Fruit fly (Drosophila melanogaster) whole organism, prepupa: ENCODE data around the gene LManII.

Experiments used
- Blimp-1 ChIP-seq: fragments of 200-800 bp; sonication (Bioruptor generic); optimal IDR thresholded peaks from 3 replicates; lab custom pipeline; 2017; ENCODE audit warnings: missing biosample characterization, missing genetic modification characterization, mild to moderate bottlenecking, moderate library complexity, missing genetic modification reagents
- CG10669 ChIP-seq: fragments of 200-800 bp; sonication (Bioruptor generic); optimal IDR thresholded peaks from 3 replicates; lab custom pipeline; 2018; ENCODE audit warnings: missing biosample characterization, mild to moderate bottlenecking, missing genetic modification characterization, moderate library complexity
- CG11762 ChIP-seq: fragments of 200-800 bp; sonication (Bioruptor generic); optimal IDR thresholded peaks from 3 replicates; lab custom pipeline; 2016; ENCODE audit warnings: missing biosample characterization, missing genetic modification characterization; ENCODE audit not compliant: insufficient read depth
- CG11902 ChIP-seq: fragments of 200-800 bp; sonication (Bioruptor generic); optimal IDR thresholded peaks from 3 replicates; lab custom pipeline; 2016; ENCODE audit warnings: missing biosample characterization, missing genetic modification characterization
- CG1621 ChIP-seq: fragments of 200-800 bp; sonication (Bioruptor generic); optimal IDR thresholded peaks from 3 replicates; lab custom pipeline; 2018; ENCODE audit warnings: missing biosample characterization, mild to moderate bottlenecking, missing genetic modification characterization
- CG16779 ChIP-seq: fragments of 200-800 bp; sonication (Bioruptor generic); optimal IDR thresholded peaks from 3 replicates; lab custom pipeline; 2017; ENCODE audit warnings: missing biosample characterization, mild to moderate bottlenecking, missing genetic modification characterization
- CG3032 ChIP-seq: fragments of 200-800 bp; optimal IDR thresholded peaks from 2 replicates; lab custom pipeline; 2019; ENCODE audit warnings: missing biosample characterization, mild to moderate bottlenecking, missing genetic modification characterization, moderate library complexity
- CG32006 ChIP-seq: fragments of 200-800 bp; sonication (Bioruptor generic); optimal IDR thresholded peaks from 3 replicates; lab custom pipeline; 2017; ENCODE audit warnings: missing biosample characterization, mild to moderate bottlenecking, missing genetic modification characterization
- CG34406 ChIP-seq: fragments of 200-800 bp; sonication (Bioruptor generic); optimal IDR thresholded peaks from 3 replicates; lab custom pipeline; 2016; ENCODE audit warnings: missing biosample characterization, missing genetic modification characterization
- CG3919 ChIP-seq: fragments of 200-800 bp; sonication (Bioruptor generic); optimal IDR thresholded peaks from 3 replicates; lab custom pipeline; 2016; ENCODE audit warnings: missing biosample characterization, missing genetic modification characterization
- CG4318 ChIP-seq: fragments of 200-800 bp; sonication (Bioruptor generic); optimal IDR thresholded peaks from 3 replicates; lab custom pipeline; 2017; ENCODE audit warnings: missing biosample characterization, mild to moderate bottlenecking, missing genetic modification characterization
- CG6163 ChIP-seq: fragments of 200-800 bp; sonication (Bioruptor generic); IDR thresholded peaks from 3 replicates; pipeline ENCODE4 v1.3.6; 2022; ENCODE audit warnings: missing biosample characterization, missing genetic modification characterization
- CG6276 ChIP-seq: fragments of 200-800 bp; sonication (Bioruptor generic); optimal IDR thresholded peaks from 2 replicates; lab custom pipeline; 2017; ENCODE audit warnings: missing biosample characterization, mild to moderate bottlenecking, missing genetic modification characterization
- CG6808 ChIP-seq: fragments of 200-800 bp; sonication (Bioruptor generic); optimal IDR thresholded peaks from 3 replicates; lab custom pipeline; 2017; ENCODE audit warnings: missing biosample characterization, missing genetic modification characterization, mild to moderate bottlenecking, moderate library complexity, missing genetic modification reagents
- CG6854 ChIP-seq: fragments of 200-800 bp; sonication (Bioruptor generic); optimal IDR thresholded peaks from 2 replicates; lab custom pipeline; 2017; ENCODE audit warnings: missing biosample characterization, mild to moderate bottlenecking, missing genetic modification characterization
- CG7368 ChIP-seq: fragments of 200-800 bp; sonication (Bioruptor generic); optimal IDR thresholded peaks from 3 replicates; lab custom pipeline; 2016; ENCODE audit warnings: missing biosample characterization, missing genetic modification characterization
- CG8319 ChIP-seq: fragments of 200-800 bp; sonication (Bioruptor generic); optimal IDR thresholded peaks from 3 replicates; lab custom pipeline; 2016; ENCODE audit warnings: missing biosample characterization, missing genetic modification characterization
- CG8632 ChIP-seq: fragments of 200-800 bp; sonication (Bioruptor generic); optimal IDR thresholded peaks from 3 replicates; lab custom pipeline; 2016; ENCODE audit warnings: missing biosample characterization, missing genetic modification characterization
- Eip75B ChIP-seq: fragments of 200-800 bp; sonication (Bioruptor generic); optimal IDR thresholded peaks from 3 replicates; lab custom pipeline; 2016; ENCODE audit warnings: missing biosample characterization, missing genetic modification characterization
- Eip78C ChIP-seq: fragments of 200-800 bp; sonication (Bioruptor generic); peaks from one replicate; lab custom pipeline; 2016; ENCODE audit warnings: missing biosample characterization, missing genetic modification characterization
- Ets21C ChIP-seq: fragments of 200-800 bp; sonication (Bioruptor generic); optimal IDR thresholded peaks from 3 replicates; lab custom pipeline; 2016; ENCODE audit warnings: missing biosample characterization, missing genetic modification characterization
- Ets96B ChIP-seq: fragments of 200-800 bp; optimal IDR thresholded peaks from 2 replicates; lab custom pipeline; 2019; ENCODE audit warnings: missing biosample characterization, mild to moderate bottlenecking, missing genetic modification characterization, moderate library complexity
- Hr38 ChIP-seq: sonication (Bioruptor generic); optimal IDR thresholded peaks from 2 replicates; lab custom pipeline; 2016; ENCODE audit warnings: missing biosample characterization, missing genetic modification characterization
- Hr39 ChIP-seq: fragments of 200-800 bp; sonication (Bioruptor generic); optimal IDR thresholded peaks from 2 replicates; lab custom pipeline; 2016; ENCODE audit warnings: missing biosample characterization, missing genetic modification characterization
- Met ChIP-seq: fragments of 200-800 bp; sonication (Bioruptor generic); optimal IDR thresholded peaks from 3 replicates; lab custom pipeline; 2016; ENCODE audit warnings: missing biosample characterization, missing genetic modification characterization
- Smox ChIP-seq: fragments of 200-800 bp; sonication (Bioruptor generic); optimal IDR thresholded peaks from 3 replicates; lab custom pipeline; 2016; ENCODE audit warnings: missing biosample characterization, missing genetic modification characterization
- Sox102F ChIP-seq: fragments of 200-800 bp; sonication (Bioruptor generic); optimal IDR thresholded peaks from 2 replicates; lab custom pipeline; 2016; ENCODE audit warnings: missing biosample characterization, mild to moderate bottlenecking, missing genetic modification characterization
- Sox14 ChIP-seq: fragments of 200-800 bp; sonication (Bioruptor generic); optimal IDR thresholded peaks from 3 replicates; lab custom pipeline; 2016; ENCODE audit warnings: missing biosample characterization, missing genetic modification characterization
- achi ChIP-seq: fragments of 200-800 bp; sonication (Bioruptor generic); optimal IDR thresholded peaks from 3 replicates; lab custom pipeline; 2016; ENCODE audit warnings: missing biosample characterization, missing genetic modification characterization
- acj6 ChIP-seq: fragments of 200-800 bp; sonication (Bioruptor generic); optimal IDR thresholded peaks from 3 replicates; lab custom pipeline; 2016; ENCODE audit warnings: missing biosample characterization, missing genetic modification characterization
- cyc ChIP-seq: fragments of 200-800 bp; sonication (Bioruptor generic); optimal IDR thresholded peaks from 3 replicates; lab custom pipeline; 2016; ENCODE audit warnings: missing biosample characterization, missing genetic modification characterization
- dsx ChIP-seq: fragments of 200-800 bp; optimal IDR thresholded peaks from 3 replicates; lab custom pipeline; 2019; ENCODE audit warnings: missing biosample characterization, mild to moderate bottlenecking, missing genetic modification characterization, moderate library complexity; ENCODE audit not compliant: poor library complexity, severe bottlenecking
- eg ChIP-seq: fragments of 200-800 bp; sonication (Bioruptor generic); IDR thresholded peaks from 3 replicates; pipeline ENCODE4 v1.3.6; 2022; ENCODE audit warnings: missing biosample characterization, missing genetic modification characterization
- esn ChIP-seq: fragments of 200-800 bp; sonication (Bioruptor generic); optimal IDR thresholded peaks from 2 replicates; lab custom pipeline; 2016; ENCODE audit warnings: missing biosample characterization, mild to moderate bottlenecking, missing genetic modification characterization, moderate library complexity
- fd59A ChIP-seq: fragments of 200-800 bp; sonication (Bioruptor generic); optimal IDR thresholded peaks from 2 replicates; lab custom pipeline; 2017; ENCODE audit warnings: missing biosample characterization, mild to moderate bottlenecking, missing genetic modification characterization, missing genetic modification reagents
- fkh ChIP-seq: fragments of 200-800 bp; sonication (Bioruptor generic); optimal IDR thresholded peaks from 3 replicates; lab custom pipeline; 2017; ENCODE audit warnings: missing biosample characterization, mild to moderate bottlenecking, missing genetic modification characterization, moderate library complexity
- net ChIP-seq: fragments of 200-800 bp; sonication (Bioruptor generic); optimal IDR thresholded peaks from 3 replicates; lab custom pipeline; 2016; ENCODE audit warnings: missing biosample characterization, missing genetic modification characterization
- pdm3 ChIP-seq: fragments of 200-800 bp; sonication (Bioruptor generic); optimal IDR thresholded peaks from 3 replicates; lab custom pipeline; 2016; ENCODE audit warnings: missing biosample characterization, missing genetic modification characterization
- salr ChIP-seq, 2 experiments: fragments of 200-800 bp; sonication (Bioruptor generic); optimal IDR thresholded peaks; 3 replicates each; lab custom pipeline; 2016 to 2018; ENCODE audit warnings: missing biosample characterization in 2 of 2, missing genetic modification characterization in 2 of 2, mild to moderate bottlenecking in 1 of 2
- spab ChIP-seq: fragments of 200-800 bp; sonication (Bioruptor generic); optimal IDR thresholded peaks from 2 replicates; lab custom pipeline; 2017; ENCODE audit warnings: missing biosample characterization, mild to moderate bottlenecking, missing genetic modification characterization, missing genetic modification reagents
- svp ChIP-seq: fragments of 200-800 bp; sonication (Bioruptor generic); peaks from one replicate; lab custom pipeline; 2016; ENCODE audit warnings: missing biosample characterization, missing genetic modification characterization
- topi ChIP-seq: fragments of 200-800 bp; sonication (Bioruptor generic); optimal IDR thresholded peaks from 3 replicates; lab custom pipeline; 2016; ENCODE audit warnings: missing biosample characterization, missing genetic modification characterization

LManII gene

DNA sequence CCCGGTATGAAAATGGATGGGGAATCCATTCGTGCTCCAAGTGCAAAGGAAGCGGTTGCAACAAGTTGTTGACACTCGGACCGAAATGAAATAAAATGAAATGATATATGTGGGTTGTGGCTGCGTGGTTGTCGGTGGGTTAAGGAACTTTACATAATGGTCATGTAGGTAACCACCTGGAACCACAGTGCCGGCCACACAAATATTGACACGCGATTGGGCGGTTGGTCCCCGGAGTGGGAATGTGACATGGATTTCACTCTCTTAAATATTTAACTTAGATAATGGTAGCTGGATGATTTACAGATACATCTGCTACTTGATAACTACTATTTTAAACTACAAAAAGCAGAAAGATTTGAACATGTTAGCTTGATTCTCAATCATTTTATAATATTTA is 47.4 kb downstream of the LManII start (continued):
- no peak for TF ChIP-seq CG11762 (GFP tag; lab: Kevin White, UChicago)
- TF ChIP-seq Eip75B (GFP tag; lab: Kevin White, UChicago): no peak
- TF ChIP-seq Sox102F (GFP tag; lab: Kevin White, UChicago): no peak
- TF ChIP-seq cyc (GFP tag; lab: Kevin White, UChicago): no peak
- TF ChIP-seq fd59A (GFP tag; lab: Kevin White, UChicago): no peak
- no peak for TF ChIP-seq net (GFP tag; lab: Kevin White, UChicago)
- no peak for TF ChIP-seq topi
- TF ChIP-seq Blimp-1: peak; percentile 26
- no peak for TF ChIP-seq dsx (GFP tag; lab: Kevin White, UChicago)
- no peak for TF ChIP-seq acj6 (GFP tag; lab: Kevin White, UChicago)
- TF ChIP-seq Sox14 (GFP tag; lab: Kevin White, UChicago): no peak
- no peak for TF ChIP-seq achi (GFP tag; lab: Kevin White, UChicago)
- no peak for TF ChIP-seq CG8632
- no peak for TF ChIP-seq CG1621 (tag; lab: Kevin White, UChicago)
- TF ChIP-seq CG4318 (GFP tag; lab: Kevin White, UChicago): no peak
- no peak for TF ChIP-seq CG16779 (tag; lab: Kevin White, UChicago)
- TF ChIP-seq Hr39: no peak
- peak; percentile 17 for TF ChIP-seq esn (GFP tag; lab: Kevin White, UChicago)
- no peak for TF ChIP-seq CG8319 (GFP tag; lab: Kevin White, UChicago)
- TF ChIP-seq CG3919 (GFP tag; lab: Kevin White, UChicago): peak; percentile 19
- peak; percentile 56 for TF ChIP-seq Eip78C
- TF ChIP-seq fkh (GFP tag; lab: Kevin White, UChicago): peak; percentile 84
- no peak for TF ChIP-seq svp (GFP tag; lab: Kevin White, UChicago)
- TF ChIP-seq CG32006 (GFP tag; lab: Kevin White, UChicago): no peak
- no peak for TF ChIP-seq spab (GFP tag; lab: Kevin White, UChicago)
- TF ChIP-seq Smox (GFP tag; lab: Kevin White, UChicago): no peak
- no peak for TF ChIP-seq Hr38 (GFP tag; lab: Kevin White, UChicago)
- no peak for TF ChIP-seq CG10669 (GFP tag; lab: Kevin White, UChicago)
- no peak for TF ChIP-seq CG11902 (GFP tag; lab: Kevin White, UChicago)
- TF ChIP-seq pdm3: no peak
- TF ChIP-seq CG6808: peak; percentile 2
- TF ChIP-seq CG7368 (GFP tag; lab: Kevin White, UChicago): no peak
- no peak for TF ChIP-seq CG6276 (GFP tag; lab: Kevin White, UChicago)
- no peak for TF ChIP-seq salr (GFP tag; optimal IDR thresholded peaks at IDR 0.05; lab: Kevin White, UChicago)
- peak; percentile 14; the same call in 1 of the 3 replicates for TF ChIP-seq eg
- TF ChIP-seq CG6854 (GFP tag; lab: Kevin White, UChicago): peak; percentile 59
- TF ChIP-seq CG3032 (tag; lab: Kevin White, UChicago): no peak
- no peak for TF ChIP-seq CG6163 (GFP tag; lab: Robert Waterston, UW)
- TF ChIP-seq Ets96B: no peak
- TF ChIP-seq CG34406 (GFP tag; lab: Kevin White, UChicago): no peak
- no peak for TF ChIP-seq Met
- TF ChIP-seq, all 60 proteins: peak for 10

- TF ChIP-seq Eip78C (peak; percentile 30), dsx (GFP tag; lab: Kevin White, UChicago) (no peak), Ets21C (GFP tag; lab: Kevin White, UChicago) (no peak)
Observed at dm6 chr2L:10505345-10505744, 47.9 kb downstream of the LManII start.
